Worm (Caenorhabditis elegans) whole organism, mixed stage, embryonic: ENCODE results near the gene erd-2.2.

Experiments used
- hlh-1 ChIP-seq: fragments of 150-350 bp; optimal IDR thresholded peaks from 2 replicates; lab custom pipeline; 2014; ENCODE audit warnings: missing biosample characterization, missing genetic modification reagents, missing genetic modification characterization
- lin-13 ChIP-seq: fragments of 150-350 bp; optimal IDR thresholded peaks from 2 replicates; lab custom pipeline; 2014; ENCODE audit warnings: missing biosample characterization, missing genetic modification characterization
- lsy-2 ChIP-seq: fragments of 150-350 bp; optimal IDR thresholded peaks from 2 replicates; lab custom pipeline; 2014; ENCODE audit warnings: missing biosample characterization, missing genetic modification characterization
- nhr-2 ChIP-seq: fragments of 150-350 bp; optimal IDR thresholded peaks from 2 replicates; lab custom pipeline; 2014; ENCODE audit warnings: missing biosample characterization, missing genetic modification characterization
- nhr-237 ChIP-seq: fragments of 150-350 bp; optimal IDR thresholded peaks from 2 replicates; lab custom pipeline; 2014; ENCODE audit warnings: missing biosample characterization, missing genetic modification characterization
- nhr-76 ChIP-seq: sonication (generic microtip); optimal IDR thresholded peaks from 2 replicates; lab custom pipeline; 2017; ENCODE audit warnings: missing biosample characterization, missing genetic modification characterization
- sptf-1 ChIP-seq: sonication (generic microtip); optimal IDR thresholded peaks from 2 replicates; lab custom pipeline; 2017; ENCODE audit warnings: mild to moderate bottlenecking, missing genetic modification characterization, moderate library complexity, missing compliant biosample characterization
- tbx-8 ChIP-seq: fragments of 200-800 bp; sonication (Bioruptor generic); optimal IDR thresholded peaks from 2 replicates; lab custom pipeline; 2018; ENCODE audit warnings: mild to moderate bottlenecking, missing genetic modification characterization, moderate library complexity, missing compliant biosample characterization
- unc-62 ChIP-seq: fragments of 150-350 bp; optimal IDR thresholded peaks from 2 replicates; lab custom pipeline; 2014; ENCODE audit warnings: missing biosample characterization, missing genetic modification reagents, missing genetic modification characterization
- zip-8 ChIP-seq: fragments of 150-350 bp; optimal IDR thresholded peaks from 2 replicates; lab custom pipeline; 2014; ENCODE audit warnings: missing biosample characterization, missing genetic modification characterization

- TF ChIP-seq lsy-2 (no peak), lin-13 (tag; lab: Kevin White, UChicago) (no peak), zip-8 (no peak), sptf-1 (tag; lab: Kevin White, UChicago) (no peak), nhr-237 (tag; lab: Kevin White, UChicago) (no peak), tbx-8 (GFP tag; lab: Kevin White, UChicago) (no peak), nhr-2 (no peak), unc-62 (GFP tag; lab: Kevin White, UChicago) (no peak), nhr-76 (tag; lab: Kevin White, UChicago) (no peak), hlh-1 (tag; lab: Kevin White, UChicago) (no peak)
Observed at ce11 chrIII:5876140-5876675, 30.6 kb upstream of the erd-2.2 start, which contains the start of gene aldo-2.
